Fruit fly (Drosophila melanogaster) whole organism, adult: ENCODE data around the gene skd.

ENCODE experiments used
- CG11617 ChIP-seq: fragments of 200-800 bp; sonication (Bioruptor generic); optimal IDR thresholded peaks from 2 replicates; lab custom pipeline; 2017; ENCODE audit warnings: mild to moderate bottlenecking, missing biosample characterization, missing genetic modification reagents, missing genetic modification characterization
- CG12768 ChIP-seq: fragments of 200-800 bp; sonication (Bioruptor generic); optimal IDR thresholded peaks from 2 replicates; lab custom pipeline; 2017; ENCODE audit warnings: missing biosample characterization, missing genetic modification characterization, mild to moderate bottlenecking, moderate library complexity, missing genetic modification reagents
- CG14711 ChIP-seq: fragments of 200-800 bp; sonication (Bioruptor generic); optimal IDR thresholded peaks from 2 replicates; lab custom pipeline; 2018; ENCODE audit warnings: missing biosample characterization, mild to moderate bottlenecking, missing genetic modification characterization, moderate library complexity
- CG1620 ChIP-seq: fragments of 200-800 bp; sonication (Bioruptor generic); optimal IDR thresholded peaks from 2 replicates; lab custom pipeline; 2016; ENCODE audit warnings: missing biosample characterization, missing genetic modification characterization
- CG33017 ChIP-seq: fragments of 200-800 bp; sonication (Bioruptor generic); optimal IDR thresholded peaks from 2 replicates; lab custom pipeline; 2018; ENCODE audit warnings: missing biosample characterization, mild to moderate bottlenecking, missing genetic modification characterization, moderate library complexity
- CG5204 ChIP-seq: fragments of 200-800 bp; sonication (Bioruptor generic); optimal IDR thresholded peaks from 2 replicates; lab custom pipeline; 2016; ENCODE audit warnings: missing biosample characterization, missing genetic modification characterization
- CG7045 ChIP-seq: fragments of 200-800 bp; sonication (Bioruptor generic); optimal IDR thresholded peaks from 2 replicates; lab custom pipeline; 2017; ENCODE audit warnings: missing biosample characterization, mild to moderate bottlenecking, missing genetic modification characterization
- CG7101 ChIP-seq: fragments of 200-800 bp; sonication (Bioruptor generic); optimal IDR thresholded peaks from 2 replicates; lab custom pipeline; 2018; ENCODE audit warnings: missing biosample characterization, mild to moderate bottlenecking, missing genetic modification characterization, moderate library complexity
- Clk ChIP-seq: fragments of 200-800 bp; sonication (Bioruptor generic); optimal IDR thresholded peaks from 2 replicates; lab custom pipeline; 2017; ENCODE audit warnings: missing biosample characterization, missing genetic modification characterization
- Crg-1 ChIP-seq: fragments of 200-800 bp; sonication (Bioruptor generic); optimal IDR thresholded peaks from 2 replicates; lab custom pipeline; 2016; ENCODE audit warnings: missing biosample characterization, missing genetic modification characterization
- Hr96 ChIP-seq: fragments of 200-800 bp; sonication (Bioruptor generic); optimal IDR thresholded peaks from 2 replicates; lab custom pipeline; 2016; ENCODE audit warnings: missing biosample characterization, missing genetic modification characterization
- Mnt ChIP-seq: fragments of 200-800 bp; sonication (Bioruptor generic); optimal IDR thresholded peaks from 2 replicates; lab custom pipeline; 2016; ENCODE audit warnings: missing biosample characterization, mild to moderate bottlenecking, missing genetic modification characterization
- bab1 ChIP-seq: fragments of 200-800 bp; sonication (Bioruptor generic); optimal IDR thresholded peaks from 3 replicates; lab custom pipeline; 2019; ENCODE audit warnings: missing biosample characterization, mild to moderate bottlenecking, missing genetic modification characterization, moderate library complexity
- cic ChIP-seq: fragments of 200-800 bp; sonication (Bioruptor generic); optimal IDR thresholded peaks from 2 replicates; lab custom pipeline; 2017; ENCODE audit warnings: missing biosample characterization, mild to moderate bottlenecking, missing genetic modification characterization, moderate library complexity
- cnc ChIP-seq, 2 experiments: fragments of >200 bp; optimal IDR thresholded peaks; 2 replicates each; lab custom pipeline; 2017
- kay ChIP-seq: fragments of 200-800 bp; sonication (Bioruptor generic); peaks from one replicate; lab custom pipeline; 2016; ENCODE audit warnings: missing biosample characterization, missing genetic modification characterization, borderline replicate concordance
- ovo ChIP-seq: fragments of 200-800 bp; sonication (Bioruptor generic); optimal IDR thresholded peaks from 2 replicates; lab custom pipeline; 2016; ENCODE audit warnings: missing biosample characterization, missing genetic modification characterization
- pad ChIP-seq: fragments of 200-800 bp; sonication (Bioruptor generic); optimal IDR thresholded peaks from 3 replicates; lab custom pipeline; 2017; ENCODE audit warnings: missing biosample characterization, missing genetic modification characterization, mild to moderate bottlenecking, moderate library complexity, missing genetic modification reagents
- tj ChIP-seq: fragments of 200-800 bp; sonication (Bioruptor generic); optimal IDR thresholded peaks from 3 replicates; lab custom pipeline; 2017; ENCODE audit warnings: missing biosample characterization, mild to moderate bottlenecking, missing genetic modification characterization, moderate library complexity
- toe ChIP-seq: fragments of 200-800 bp; sonication (Bioruptor generic); optimal IDR thresholded peaks from 2 replicates; lab custom pipeline; 2016; ENCODE audit warnings: missing biosample characterization, missing genetic modification characterization

The skd gene

DNA sequence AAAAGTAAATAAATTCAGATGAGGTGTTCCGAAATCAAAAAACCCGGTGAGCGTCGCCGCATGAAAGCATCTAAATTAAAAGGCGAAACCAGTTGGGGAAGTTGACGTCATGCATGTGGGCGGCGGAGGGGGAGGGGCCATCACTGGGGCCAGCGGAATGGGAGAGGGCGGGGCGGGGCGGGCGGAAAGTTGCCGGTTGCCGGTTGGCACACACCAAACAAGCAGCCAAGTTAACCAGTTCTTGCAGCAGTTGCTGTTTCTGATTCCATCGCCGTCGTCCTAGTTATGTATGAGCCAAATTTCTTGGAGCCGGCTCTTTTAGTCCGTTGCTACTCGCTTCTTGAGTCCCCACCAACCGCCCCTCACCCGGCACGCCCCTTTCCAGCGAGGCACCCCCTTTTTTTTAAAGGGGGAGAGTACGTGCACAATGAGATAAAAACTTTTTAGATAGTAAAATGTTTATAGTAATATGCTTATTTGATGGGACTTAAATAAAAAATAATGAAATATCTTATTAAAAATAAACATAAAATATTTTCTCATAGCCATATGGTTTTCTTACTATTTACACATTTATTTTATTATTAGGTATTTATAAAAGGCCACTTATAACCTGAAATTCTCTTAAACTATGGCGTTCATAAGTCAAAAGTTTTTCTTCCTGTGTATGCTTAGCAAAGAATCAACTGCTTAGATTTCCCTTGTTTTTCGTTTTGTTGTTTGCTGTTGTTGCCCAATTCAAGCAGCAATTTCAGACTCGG lies 25.1 kb upstream of the skd start:
- no peak for TF ChIP-seq kay
- no peak for TF ChIP-seq CG33017
- no peak for TF ChIP-seq CG1620 (GFP tag; lab: Kevin White, UChicago)
- TF ChIP-seq CG11617 (GFP tag; lab: Kevin White, UChicago): no peak
- no peak for TF ChIP-seq cic (GFP tag; lab: Kevin White, UChicago)
- TF ChIP-seq Hr96 (GFP tag; lab: Kevin White, UChicago): no peak

DNA sequence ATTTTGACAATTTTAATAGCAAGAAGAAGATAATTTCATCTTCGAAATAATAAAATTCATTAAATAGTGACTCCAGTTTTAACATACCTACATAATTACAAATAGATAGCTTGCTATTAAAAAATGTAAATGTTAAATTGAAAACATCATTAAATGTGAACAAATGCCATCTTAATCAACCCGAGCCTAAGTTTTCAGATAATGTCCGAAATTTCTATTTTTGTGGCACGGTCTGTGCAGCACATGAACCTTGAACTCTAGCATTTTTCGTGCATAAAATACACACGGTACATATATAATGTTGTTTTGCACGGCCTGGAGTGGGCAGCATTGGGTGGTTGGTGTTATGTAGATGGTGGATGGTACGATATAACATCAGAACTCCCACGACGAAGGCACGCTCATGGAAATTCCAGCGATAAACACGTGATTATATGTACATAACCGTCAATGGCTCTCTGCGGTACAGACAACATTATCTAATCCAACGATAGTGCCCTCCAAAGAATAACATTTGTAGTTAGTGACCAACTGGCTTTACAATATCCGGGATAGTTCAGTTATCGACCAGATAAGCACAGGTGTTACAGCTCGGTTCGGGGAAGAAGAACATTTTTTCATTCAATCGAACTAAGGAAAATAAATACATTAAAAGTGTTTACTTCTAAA lies 23.0 kb upstream of the skd start:
- TF ChIP-seq bab1 (GFP tag; lab: Kevin White, UChicago) (no peak), cic (GFP tag; lab: Kevin White, UChicago) (peak; percentile 0), kay (peak; percentile 15)

DNA sequence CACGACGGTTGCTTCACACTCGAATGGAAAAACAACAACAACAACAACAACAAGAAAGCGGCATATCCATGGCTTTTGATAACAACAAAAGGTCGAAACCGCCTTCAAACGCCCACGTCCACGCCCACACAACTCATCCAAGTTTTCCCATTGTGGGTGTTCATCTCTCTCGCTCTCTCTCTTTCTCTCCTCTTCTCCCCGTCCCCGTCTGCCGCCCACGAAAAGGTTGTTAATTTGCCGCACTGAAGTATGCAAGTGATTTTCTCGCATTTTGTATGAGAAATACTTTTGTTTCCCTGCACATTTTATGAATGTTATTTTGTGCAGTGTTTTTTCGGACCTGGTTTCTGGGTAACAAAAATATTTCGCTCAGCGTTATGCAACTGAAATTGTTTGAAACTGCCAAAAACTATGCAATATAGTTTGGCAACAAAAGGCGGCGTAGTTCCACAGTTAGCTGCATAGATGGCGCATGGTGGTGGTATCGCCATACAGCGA lies 22.2 kb upstream of the skd start:
- TF ChIP-seq Hr96 (GFP tag; lab: Kevin White, UChicago) (peak; percentile 16), bab1 (GFP tag; lab: Kevin White, UChicago) (peak; percentile 71), CG12768 (no peak), pad (GFP tag; lab: Kevin White, UChicago) (peak; percentile 39)

DNA sequence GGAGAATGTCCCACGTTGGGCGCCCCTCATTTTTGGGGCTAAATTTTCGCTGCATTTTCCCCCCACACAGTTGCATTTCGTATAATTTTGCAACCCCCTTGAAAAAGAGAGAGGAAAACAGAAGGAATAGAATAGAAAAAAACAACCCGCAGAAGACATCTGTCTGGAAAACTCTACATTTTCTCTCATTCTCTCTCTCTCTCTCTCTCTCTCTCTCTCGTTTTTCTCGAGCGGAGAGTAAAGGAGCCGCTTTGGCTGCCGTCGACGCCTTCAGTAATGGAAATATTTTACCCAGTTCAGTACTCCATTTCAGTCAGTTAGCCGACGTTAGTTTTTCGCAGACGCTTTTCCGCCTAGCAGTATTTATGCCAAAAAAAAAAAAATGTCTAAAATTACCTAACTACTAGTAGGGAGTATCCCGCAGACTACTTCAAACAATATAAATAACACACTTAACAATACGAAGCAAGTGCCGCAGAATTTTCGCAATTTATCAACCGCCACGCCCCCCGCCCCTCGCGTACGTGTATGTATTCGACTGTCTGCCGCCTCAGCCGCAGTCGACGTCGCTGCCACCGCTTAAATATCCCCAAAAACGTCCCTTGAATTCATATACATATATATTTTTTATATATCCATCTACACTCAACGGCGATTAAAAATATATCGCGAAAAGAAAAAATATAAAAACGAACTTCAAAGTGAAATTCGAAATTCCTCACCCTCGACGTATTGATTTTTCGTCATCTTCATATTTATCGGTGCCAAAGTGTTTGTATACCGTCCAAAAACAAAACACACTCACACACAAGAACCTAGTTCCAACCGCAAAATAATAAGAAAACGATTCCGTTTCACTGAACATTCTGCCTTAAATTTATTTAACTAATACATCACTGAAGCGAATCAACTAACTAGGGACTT lies 20.8 kb upstream of the skd start:
- TF ChIP-seq kay (peak; percentile 37), Mnt (no peak), CG12768 (no peak), bab1 (GFP tag; lab: Kevin White, UChicago) (no peak)

DNA sequence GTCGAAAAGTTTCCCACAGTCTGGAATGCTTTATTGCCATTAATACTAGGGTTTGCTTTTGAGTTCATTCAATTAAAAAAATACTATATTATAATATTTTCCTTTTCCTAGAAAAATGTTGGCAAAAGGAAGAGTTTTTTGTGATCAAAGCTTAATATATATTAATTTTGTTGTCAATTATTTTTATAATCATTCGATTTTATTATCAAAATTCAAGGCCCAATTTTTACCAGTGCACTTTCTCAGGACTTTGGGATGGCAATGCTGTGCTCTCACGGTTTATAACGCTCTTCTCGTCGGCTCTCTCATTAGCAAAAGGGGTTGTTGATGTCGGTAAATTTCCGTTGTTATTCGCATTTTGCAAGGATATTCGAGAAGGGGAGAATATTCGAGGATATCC lies 19.8 kb upstream of the skd start:
- TF ChIP-seq tj: no peak
- TF ChIP-seq Hr96 (GFP tag; lab: Kevin White, UChicago): no peak
- TF ChIP-seq cic (GFP tag; lab: Kevin White, UChicago): no peak
- no peak for TF ChIP-seq CG12768
- TF ChIP-seq Mnt: no peak
- TF ChIP-seq CG33017: no peak

DNA sequence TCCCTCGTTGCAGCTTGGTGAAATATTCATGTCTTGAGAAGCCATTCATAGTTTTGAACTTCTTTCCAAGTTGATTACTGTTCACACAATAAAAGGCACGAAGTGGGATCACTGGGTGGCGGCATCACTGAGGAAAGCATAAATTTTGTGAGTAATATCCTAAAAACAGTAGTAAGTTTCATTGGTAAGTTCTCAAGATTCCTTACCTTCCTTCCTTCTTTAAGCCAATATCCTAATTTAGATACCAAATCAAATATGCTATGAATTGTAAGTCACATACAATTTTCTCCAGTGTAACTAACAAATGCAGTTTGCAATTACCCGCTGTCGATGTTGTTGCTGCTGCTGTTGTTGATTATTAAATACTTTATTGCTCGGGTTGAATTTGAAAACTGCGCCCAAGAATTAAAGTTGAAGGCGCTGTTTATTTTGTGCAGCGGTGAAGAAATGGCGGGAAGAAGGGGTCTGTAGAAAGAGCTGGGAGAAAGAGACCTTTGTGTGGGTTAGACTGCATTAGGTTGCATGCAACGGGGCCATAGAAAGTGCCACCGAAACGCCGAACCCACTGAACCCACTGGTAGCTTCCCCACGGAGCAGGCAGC lies 19.0 kb upstream of the skd start:
- no peak for TF ChIP-seq toe
- no peak for TF ChIP-seq pad (GFP tag; lab: Kevin White, UChicago)
- no peak for TF ChIP-seq Clk
- TF ChIP-seq CG7045 (GFP tag; lab: Kevin White, UChicago): no peak
- TF ChIP-seq cnc (optimal IDR thresholded peaks at IDR 0.05; lab: Kevin White, UChicago): no peak
- no peak for TF ChIP-seq CG12768

DNA sequence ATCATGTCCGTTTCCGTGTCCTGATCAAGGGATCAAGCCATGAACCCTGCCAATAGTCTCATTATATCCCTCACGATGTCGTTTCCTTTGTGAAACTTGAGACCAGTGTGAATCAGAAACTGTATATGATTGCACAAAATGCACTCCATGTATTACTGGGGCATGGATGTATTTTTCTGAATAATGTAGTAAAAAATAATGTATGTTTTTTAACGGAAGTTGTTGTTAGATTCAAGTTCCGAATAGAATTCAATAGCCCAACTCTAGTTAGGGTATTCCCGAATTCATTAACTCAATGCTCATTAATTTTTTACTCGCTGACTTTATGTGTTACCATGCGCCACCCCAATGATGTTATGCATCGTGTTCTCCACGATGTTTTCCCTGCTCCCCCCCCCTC lies 17.5 kb upstream of the skd start:
- TF ChIP-seq pad (GFP tag; lab: Kevin White, UChicago): no peak
- no peak for TF ChIP-seq tj
- TF ChIP-seq Crg-1 (GFP tag; lab: Kevin White, UChicago): no peak
- no peak for TF ChIP-seq toe
- no peak for TF ChIP-seq CG14711 (tag; lab: Kevin White, UChicago)
- TF ChIP-seq cic (GFP tag; lab: Kevin White, UChicago): no peak
- no peak for TF ChIP-seq CG7101 (tag; lab: Kevin White, UChicago)
- TF ChIP-seq ovo (GFP tag; lab: Kevin White, UChicago): no peak
- TF ChIP-seq CG12768: no peak
- TF ChIP-seq kay: no peak
- no peak for TF ChIP-seq CG33017
- no peak for TF ChIP-seq CG5204 (GFP tag; lab: Kevin White, UChicago)
- TF ChIP-seq CG1620 (GFP tag; lab: Kevin White, UChicago): no peak
- TF ChIP-seq Mnt: no peak
- no peak for TF ChIP-seq cnc (optimal IDR thresholded peaks at IDR 0.05; lab: Kevin White, UChicago)
- no peak for TF ChIP-seq CG11617 (GFP tag; lab: Kevin White, UChicago)
- TF ChIP-seq bab1 (GFP tag; lab: Kevin White, UChicago): no peak
- no peak for TF ChIP-seq Hr96 (GFP tag; lab: Kevin White, UChicago)
